Worm (Caenorhabditis elegans): ENCODE measurements around the gene dlhd-1.
A peak's percentile ranks its signal among the peaks of the same experiment; 100 is the strongest.
"Not testable (repeated sequence)": the region's sequence is repeated elsewhere in the genome, so short reads cannot be mapped to it uniquely, and the experiment has no call there.

ce11 chrII:1134314-1135108 lies 37.4 kb downstream of the dlhd-1 start:
- TF ChIP-seq daf-12 (tag; optimal IDR thresholded peaks at IDR 0.05) = not testable (repeated sequence)
- peak; percentile 23 for TF ChIP-seq pha-4 (tag; optimal IDR thresholded peaks at IDR 0.05)
